Worm (Caenorhabditis elegans): Measurements from ENCODE around the gene ubc-22.

Gene ubc-22

ce11 chrX:8911077-8911476, 42.1 kb upstream of the ubc-22 start, which contains the start of gene cyn-8 (continued):
- no peak for TF ChIP-seq nhr-6 (tag; optimal IDR thresholded peaks at IDR 0.05)
- TF ChIP-seq nhr-77 (tag; optimal IDR thresholded peaks at IDR 0.05) = peak; percentile 5

- TF ChIP-seq aha-1 (tag) (peak; percentile 20), nhr-10 (tag; optimal IDR thresholded peaks at IDR 0.05) (no peak), ceh-62 (tag; optimal IDR thresholded peaks at IDR 0.05) (no peak), lir-3 (tag; optimal IDR thresholded peaks at IDR 0.05) (no peak), ceh-20 (GFP tag; IDR thresholded peaks at IDR 0.05) (no peak), tra-1 (GFP tag; IDR thresholded peaks at IDR 0.05) (no peak), Y75B8A.6 (GFP tag; IDR thresholded peaks at IDR 0.05) (no peak)
These were observed 36.1 kb upstream of the ubc-22 start, which contains the start of gene ensh-1 for ce11 chrX:8905089-8905488. Gene ensh-1, plus strand, starts transcription at chrX:8905389.

ce11 chrX:8902920-8903319, 34.0 kb upstream of the ubc-22 start:
- TF ChIP-seq ctbp-1 (GFP tag; IDR thresholded peaks at IDR 0.05) (no peak), aha-1 (tag) (no peak), aly-2 (tag; optimal IDR thresholded peaks at IDR 0.05) (no peak), jun-1 (tag; optimal IDR thresholded peaks at IDR 0.05) (no peak), tra-1 (GFP tag; IDR thresholded peaks at IDR 0.05) (no peak), php-3 (GFP tag; IDR thresholded peaks at IDR 0.05) (peak; percentile 24; the same call in 1 of the 2 replicates)

ce11 chrX:8892808-8893207, 23.8 kb upstream of the ubc-22 start, which contains the start of gene C13E3.1:
Gene C13E3.1, plus strand, starts transcription at chrX:8893108.
- TF ChIP-seq Y75B8A.6 (GFP tag; IDR thresholded peaks at IDR 0.05) (no peak), ceh-20 (GFP tag; IDR thresholded peaks at IDR 0.05) (no peak), fos-1 (tag; optimal IDR thresholded peaks at IDR 0.05) (no peak), mxl-3 (GFP tag; optimal IDR thresholded peaks at IDR 0.05) (no peak), unc-62 (GFP tag; optimal IDR thresholded peaks at IDR 0.05 in 1 of 2) (no peak), unc-62 (tag; optimal IDR thresholded peaks at IDR 0.05) (no peak), lin-1 (GFP tag; IDR thresholded peaks at IDR 0.05) (no peak), duxl-1 (tag; optimal IDR thresholded peaks at IDR 0.05; ENCODE audit: poor library complexity) (no peak), hlh-11 (tag; optimal IDR thresholded peaks at IDR 0.05) (no peak), daf-12 (tag; optimal IDR thresholded peaks at IDR 0.05) (no peak), egl-43 (GFP tag; IDR thresholded peaks at IDR 0.05) (no peak), zfp-3 (GFP tag; conservative IDR thresholded peaks at IDR 0.05) (no peak), zfp-2 (tag; optimal IDR thresholded peaks at IDR 0.05) (no peak), ctbp-1 (GFP tag; IDR thresholded peaks at IDR 0.05) (no peak), hif-1 (tag; optimal IDR thresholded peaks at IDR 0.05) (no peak), egl-27 (tag; optimal IDR thresholded peaks at IDR 0.05) (no peak), arid-1 (GFP tag; conservative IDR thresholded peaks at IDR 0.05) (no peak), ztf-7 (tag; optimal IDR thresholded peaks at IDR 0.05) (no peak), tag-97 (GFP tag; IDR thresholded peaks at IDR 0.05) (no peak), nhr-10 (tag; optimal IDR thresholded peaks at IDR 0.05) (no peak)

ce11 chrX:8891393-8891953, 22.5 kb upstream of the ubc-22 start:
- TF ChIP-seq duxl-1 (tag; optimal IDR thresholded peaks at IDR 0.05; ENCODE audit: poor library complexity) = no peak
- TF ChIP-seq egl-27 (tag; optimal IDR thresholded peaks at IDR 0.05) = no peak
- TF ChIP-seq lin-38 (GFP tag; IDR thresholded peaks at IDR 0.05) = no peak
- no peak for TF ChIP-seq dpl-1 (GFP tag; optimal IDR thresholded peaks at IDR 0.05)
- TF ChIP-seq R02D3.7 (tag; optimal IDR thresholded peaks at IDR 0.05) = no peak
- TF ChIP-seq hmg-1.1 (GFP tag; IDR thresholded peaks at IDR 0.05) = no peak
- no peak for TF ChIP-seq zip-11 (GFP tag; IDR thresholded peaks at IDR 0.05)
- TF ChIP-seq nhr-28 (tag; optimal IDR thresholded peaks at IDR 0.05) = peak; percentile 28
- TF ChIP-seq Y75B8A.6 (GFP tag; IDR thresholded peaks at IDR 0.05) = no peak
- no peak for TF ChIP-seq zfp-2 (tag; optimal IDR thresholded peaks at IDR 0.05)
- no peak for TF ChIP-seq snpc-1.2 (GFP tag; IDR thresholded peaks at IDR 0.05)
- TF ChIP-seq zag-1 (tag; optimal IDR thresholded peaks at IDR 0.05) = no peak
- TF ChIP-seq nhr-111 (GFP tag; optimal IDR thresholded peaks at IDR 0.05) = no peak
- peak; percentile 12 for TF ChIP-seq pqm-1 (tag; optimal IDR thresholded peaks at IDR 0.05)
- TF ChIP-seq pha-4 (GFP tag; IDR thresholded peaks at IDR 0.05) = no peak
- TF ChIP-seq pha-4 (tag; optimal IDR thresholded peaks at IDR 0.05) = no peak
- TF ChIP-seq unc-62 (GFP tag; optimal IDR thresholded peaks at IDR 0.05 in 1 of 2) = peak in 1 of 2 experiments; percentile 98
- TF ChIP-seq unc-62 (tag; optimal IDR thresholded peaks at IDR 0.05) = no peak
